Fruit fly (Drosophila melanogaster) whole organism, embryonic: ENCODE results near the gene Irk1.

Experiments used
- ATbp ChIP-seq: fragments of 200-800 bp; sonication (Bioruptor generic); optimal IDR thresholded peaks from 2 replicates; lab custom pipeline; 2017; ENCODE audit warnings: missing biosample characterization, mild to moderate bottlenecking, missing genetic modification characterization, missing genetic modification reagents
- CG1024 ChIP-seq: fragments of 200-800 bp; sonication (Bioruptor generic); IDR thresholded peaks from 2 replicates; pipeline ENCODE4 v1.3.6; 2022; ENCODE audit warnings: missing biosample characterization, missing genetic modification characterization
- CG10274 ChIP-seq: fragments of 200-800 bp; sonication (Bioruptor generic); optimal IDR thresholded peaks from 3 replicates; lab custom pipeline; 2017; ENCODE audit warnings: missing biosample characterization, mild to moderate bottlenecking, missing genetic modification characterization
- CG11398 ChIP-seq: fragments of 200-800 bp; sonication (Bioruptor generic); optimal IDR thresholded peaks from 2 replicates; lab custom pipeline; 2016; ENCODE audit warnings: missing biosample characterization, missing genetic modification characterization
- CG11723 ChIP-seq: fragments of 200-800 bp; sonication (Bioruptor generic); optimal IDR thresholded peaks from 2 replicates; lab custom pipeline; 2017; ENCODE audit warnings: missing biosample characterization, mild to moderate bottlenecking, missing genetic modification characterization
- CG12299 ChIP-seq: fragments of 200-800 bp; sonication (Bioruptor generic); optimal IDR thresholded peaks from 2 replicates; lab custom pipeline; 2018; ENCODE audit warnings: missing biosample characterization, mild to moderate bottlenecking, missing genetic modification characterization
- CG1233 ChIP-seq: fragments of 200-800 bp; sonication (Bioruptor generic); optimal IDR thresholded peaks from 4 replicates; lab custom pipeline; 2018; ENCODE audit warnings: missing biosample characterization, mild to moderate bottlenecking, missing genetic modification characterization
- CG12659 ChIP-seq: fragments of 200-800 bp; sonication (Bioruptor generic); optimal IDR thresholded peaks from 3 replicates; lab custom pipeline; 2017; ENCODE audit warnings: mild to moderate bottlenecking, missing biosample characterization, missing genetic modification reagents, missing genetic modification characterization
- CG15011 ChIP-seq: fragments of 200-800 bp; sonication (Bioruptor generic); optimal IDR thresholded peaks from 3 replicates; lab custom pipeline; 2018; ENCODE audit warnings: missing biosample characterization, mild to moderate bottlenecking, missing genetic modification characterization
- CG17359 ChIP-seq: fragments of 200-800 bp; sonication (Bioruptor generic); optimal IDR thresholded peaks from 3 replicates; lab custom pipeline; 2018; ENCODE audit warnings: missing biosample characterization, mild to moderate bottlenecking, missing genetic modification characterization, moderate library complexity
- CG1832 ChIP-seq: fragments of 200-800 bp; sonication (Bioruptor generic); optimal IDR thresholded peaks from 2 replicates; lab custom pipeline; 2017; ENCODE audit warnings: missing biosample characterization, mild to moderate bottlenecking, missing genetic modification characterization, inconsistent platforms
- CG32532 ChIP-seq: fragments of 200-800 bp; sonication (Bioruptor generic); IDR thresholded peaks from 2 replicates; pipeline ENCODE4 v1.3.6; 2022; ENCODE audit warnings: missing biosample characterization, missing genetic modification characterization
- CG4820 ChIP-seq: fragments of 200-800 bp; sonication (Bioruptor generic); optimal IDR thresholded peaks from 3 replicates; lab custom pipeline; 2016; ENCODE audit warnings: missing biosample characterization, missing genetic modification characterization
- CG4854 ChIP-seq: fragments of 200-800 bp; sonication (Bioruptor generic); optimal IDR thresholded peaks from 2 replicates; lab custom pipeline; 2016; ENCODE audit warnings: missing biosample characterization, missing genetic modification characterization, inconsistent platforms
- CG5953 ChIP-seq: fragments of 200-800 bp; sonication (Bioruptor generic); IDR thresholded peaks from 2 replicates; pipeline ENCODE4 v1.3.6; 2022; ENCODE audit warnings: missing biosample characterization, missing genetic modification characterization
- CG7372 ChIP-seq: fragments of 200-800 bp; sonication (Bioruptor generic); IDR thresholded peaks from 2 replicates; pipeline ENCODE4 v1.3.6; 2022; ENCODE audit warnings: missing biosample characterization, missing genetic modification characterization
- CHES-1-like ChIP-seq: fragments of 200-800 bp; sonication (Bioruptor generic); optimal IDR thresholded peaks from 2 replicates; lab custom pipeline; 2016; ENCODE audit warnings: missing biosample characterization, missing genetic modification characterization
- Dek ChIP-seq: fragments of 200-800 bp; sonication (Bioruptor generic); optimal IDR thresholded peaks from 3 replicates; lab custom pipeline; 2019; ENCODE audit warnings: missing biosample characterization, mild to moderate bottlenecking, missing genetic modification characterization, moderate library complexity
- Fer2 ChIP-seq: fragments of 200-800 bp; sonication (Bioruptor generic); optimal IDR thresholded peaks from 2 replicates; lab custom pipeline; 2018; ENCODE audit warnings: missing biosample characterization, mild to moderate bottlenecking, missing genetic modification characterization, moderate library complexity
- Hand ChIP-seq: fragments of 200-800 bp; sonication (Bioruptor generic); optimal IDR thresholded peaks from 2 replicates; lab custom pipeline; 2017; ENCODE audit warnings: mild to moderate bottlenecking, missing biosample characterization, missing genetic modification reagents, missing genetic modification characterization
- HmgZ ChIP-seq: fragments of 200-800 bp; sonication (Bioruptor generic); optimal IDR thresholded peaks from 2 replicates; lab custom pipeline; 2018; ENCODE audit warnings: missing biosample characterization, mild to moderate bottlenecking, missing genetic modification characterization
- Hmr ChIP-seq: fragments of 200-800 bp; sonication (Bioruptor generic); optimal IDR thresholded peaks from 3 replicates; lab custom pipeline; 2017; ENCODE audit warnings: mild to moderate bottlenecking, missing biosample characterization, missing genetic modification reagents, missing genetic modification characterization
- Hr39 ChIP-seq: fragments of >200 bp; optimal IDR thresholded peaks from 2 replicates; lab custom pipeline; 2017
- Med ChIP-seq: fragments of 200-800 bp; sonication (Bioruptor generic); peaks from one replicate; lab custom pipeline; 2016; ENCODE audit warnings: missing biosample characterization, missing genetic modification characterization, mild to moderate bottlenecking, inconsistent platforms, moderate library complexity
- Mes4 ChIP-seq: fragments of 200-800 bp; sonication (Bioruptor generic); optimal IDR thresholded peaks from 2 replicates; lab custom pipeline; 2016; ENCODE audit warnings: missing biosample characterization, missing genetic modification characterization
- NFAT ChIP-seq: fragments of 200-800 bp; sonication (Bioruptor generic); IDR thresholded peaks from 2 replicates; pipeline ENCODE4 v1.3.6; 2022; ENCODE audit warnings: missing biosample characterization, missing genetic modification characterization
- NfI ChIP-seq: fragments of 200-800 bp; sonication (Bioruptor generic); optimal IDR thresholded peaks from 3 replicates; lab custom pipeline; 2018; ENCODE audit warnings: missing biosample characterization, mild to moderate bottlenecking, missing genetic modification characterization, moderate library complexity
- Ravus ChIP-seq: fragments of 200-800 bp; sonication (Bioruptor generic); IDR thresholded peaks from 2 replicates; pipeline ENCODE4 v1.3.6; 2022; ENCODE audit warnings: missing biosample characterization, missing genetic modification characterization
- Six4 ChIP-seq: fragments of 200-800 bp; sonication (Bioruptor generic); optimal IDR thresholded peaks from 2 replicates; lab custom pipeline; 2016; ENCODE audit warnings: missing biosample characterization, missing genetic modification characterization
- bab2 ChIP-seq: fragments of 200-800 bp; sonication (Bioruptor generic); optimal IDR thresholded peaks from 2 replicates; lab custom pipeline; 2016; ENCODE audit warnings: missing biosample characterization, missing genetic modification characterization
- br ChIP-seq: fragments of >200 bp; optimal IDR thresholded peaks from 2 replicates; lab custom pipeline; 2017
- cad ChIP-seq: fragments of >200 bp; optimal IDR thresholded peaks from 2 replicates; lab custom pipeline; 2017; ENCODE audit warnings: missing biosample characterization, missing genetic modification characterization
- cato ChIP-seq: fragments of 200-800 bp; sonication (Bioruptor generic); optimal IDR thresholded peaks from 2 replicates; lab custom pipeline; 2016; ENCODE audit warnings: missing biosample characterization, missing genetic modification characterization, borderline replicate concordance
- da ChIP-seq: fragments of 200-800 bp; sonication (Bioruptor generic); optimal IDR thresholded peaks from 2 replicates; lab custom pipeline; 2016; ENCODE audit warnings: missing biosample characterization, missing genetic modification characterization
- eyg ChIP-seq: fragments of 200-800 bp; sonication (Bioruptor generic); optimal IDR thresholded peaks from 3 replicates; lab custom pipeline; 2016; ENCODE audit warnings: missing biosample characterization, missing genetic modification characterization
- fd3F ChIP-seq: fragments of 200-800 bp; sonication (Bioruptor generic); optimal IDR thresholded peaks from 2 replicates; lab custom pipeline; 2018; ENCODE audit warnings: missing biosample characterization, mild to moderate bottlenecking, missing genetic modification characterization, moderate library complexity
- gce ChIP-seq: fragments of 200-800 bp; sonication (Bioruptor generic); IDR thresholded peaks from 3 replicates; pipeline ENCODE4 v1.3.6; 2022; ENCODE audit warnings: missing biosample characterization, missing genetic modification characterization
- gcm2 ChIP-seq: fragments of 200-800 bp; sonication (Bioruptor generic); optimal IDR thresholded peaks from 2 replicates; lab custom pipeline; 2016; ENCODE audit warnings: missing biosample characterization, missing genetic modification characterization
- inv ChIP-seq: fragments of 200-800 bp; sonication (Bioruptor generic); IDR thresholded peaks from 2 replicates; pipeline ENCODE4 v1.3.6; 2022; ENCODE audit warnings: missing biosample characterization, missing genetic modification characterization; ENCODE audit not compliant: partially characterized antibody
- maf-S ChIP-seq: fragments of 200-800 bp; sonication (Bioruptor generic); optimal IDR thresholded peaks from 2 replicates; lab custom pipeline; 2016; ENCODE audit warnings: missing biosample characterization, missing genetic modification characterization
- nom ChIP-seq: fragments of 200-800 bp; sonication (Bioruptor generic); optimal IDR thresholded peaks from 2 replicates; lab custom pipeline; 2017; ENCODE audit warnings: missing biosample characterization, missing genetic modification characterization, mild to moderate bottlenecking, moderate library complexity, missing genetic modification reagents
- odd ChIP-seq: fragments of 200-800 bp; sonication (Bioruptor generic); optimal IDR thresholded peaks from 2 replicates; lab custom pipeline; 2017; ENCODE audit warnings: missing biosample characterization, mild to moderate bottlenecking, missing genetic modification characterization
- otp ChIP-seq: fragments of 200-800 bp; sonication (Bioruptor generic); IDR thresholded peaks from 3 replicates; pipeline ENCODE4, ENCODE4 v1.3.6; 2022; ENCODE audit warnings: missing biosample characterization, missing genetic modification characterization
- pzg ChIP-seq: fragments of 200-800 bp; sonication (Bioruptor generic); optimal IDR thresholded peaks from 3 replicates; lab custom pipeline; 2018; ENCODE audit warnings: missing biosample characterization, mild to moderate bottlenecking, missing genetic modification characterization, moderate library complexity
- slou ChIP-seq: fragments of 200-800 bp; sonication (Bioruptor generic); optimal IDR thresholded peaks from 3 replicates; lab custom pipeline; 2016; ENCODE audit warnings: missing biosample characterization, missing genetic modification characterization
- stwl ChIP-seq: fragments of 200-800 bp; sonication (Bioruptor generic); optimal IDR thresholded peaks from 3 replicates; lab custom pipeline; 2018; ENCODE audit warnings: missing biosample characterization, mild to moderate bottlenecking, missing genetic modification characterization, moderate library complexity
- ttk ChIP-seq: fragments of 200-800 bp; sonication (Bioruptor generic); IDR thresholded peaks from 2 replicates; pipeline ENCODE4 v2.1.2; 2022; ENCODE audit warnings: missing biosample characterization, missing genetic modification characterization
- tup ChIP-seq: fragments of 200-800 bp; sonication (Bioruptor generic); optimal IDR thresholded peaks from 2 replicates; lab custom pipeline; 2016; ENCODE audit warnings: missing biosample characterization, mild to moderate bottlenecking, missing genetic modification characterization, moderate library complexity
- unpg ChIP-seq: fragments of 200-800 bp; sonication (Bioruptor generic); optimal IDR thresholded peaks from 3 replicates; lab custom pipeline; 2018; ENCODE audit warnings: missing biosample characterization, mild to moderate bottlenecking, missing genetic modification characterization, moderate library complexity
- usp ChIP-seq: fragments of >200 bp; optimal IDR thresholded peaks from 2 replicates; lab custom pipeline; 2017; ENCODE audit warnings: missing biosample characterization, missing genetic modification characterization
- zf30C ChIP-seq: fragments of 200-800 bp; sonication (Bioruptor generic); optimal IDR thresholded peaks from 3 replicates; lab custom pipeline; 2018; ENCODE audit warnings: missing biosample characterization, mild to moderate bottlenecking, missing genetic modification characterization

The Irk1 gene

dm6 chr3R:23176445-23177087, 8.4 kb downstream of the Irk1 start (continued):
- no peak for TF ChIP-seq cato (GFP tag; lab: Kevin White, UChicago)
- TF ChIP-seq fd3F (GFP tag; lab: Kevin White, UChicago) = no peak
- peak; percentile 36 for TF ChIP-seq Fer2 (tag; lab: Kevin White, UChicago)
- TF ChIP-seq CG10274 (GFP tag; lab: Kevin White, UChicago) = no peak
- 0 out of 2 replicates have a peak, but pooled peaks have one; percentile 26 for TF ChIP-seq CG1024 (GFP tag; lab: Robert Waterston, UW)
- no peak for TF ChIP-seq stwl (tag; lab: Kevin White, UChicago)
- peak; percentile 23 for TF ChIP-seq CG15011
- TF ChIP-seq CG12659 = peak; percentile 35
- peak; percentile 46 for TF ChIP-seq bab2 (GFP tag; lab: Kevin White, UChicago)
- peak; percentile 51 for TF ChIP-seq odd (GFP tag; lab: Kevin White, UChicago)
- peak; percentile 55; the same call in 2 of the 3 replicates for TF ChIP-seq otp
- no peak for TF ChIP-seq Mes4 (GFP tag; lab: Kevin White, UChicago)
- no peak for TF ChIP-seq CG5953 (GFP tag; lab: Robert Waterston, UW)
- no peak for TF ChIP-seq CG4820
- TF ChIP-seq gce = peak; percentile 58; the same call in 1 of the 3 replicates
- TF ChIP-seq CG7372 = no peak
- TF ChIP-seq gcm2 = no peak
- no peak for TF ChIP-seq usp (GFP tag; lab: Kevin White, UChicago)
- no peak for TF ChIP-seq Ravus (GFP tag; lab: Robert Waterston, UW)
- TF ChIP-seq CG1233 = peak; percentile 59
- TF ChIP-seq br (lab: Kevin White, UChicago) = no peak
- TF ChIP-seq CG11398 (GFP tag; lab: Kevin White, UChicago) = peak; percentile 50
- no peak for TF ChIP-seq CG1832 (GFP tag; lab: Kevin White, UChicago)
- no peak for TF ChIP-seq CG4854 (GFP tag; lab: Kevin White, UChicago)
- TF ChIP-seq Dek (tag; lab: Kevin White, UChicago) = peak; percentile 20
- no peak for TF ChIP-seq inv (GFP tag; lab: Robert Waterston, UW)
- peak; percentile 24 for TF ChIP-seq tup (GFP tag; lab: Kevin White, UChicago)
- TF ChIP-seq pzg (GFP tag; lab: Kevin White, UChicago) = peak; percentile 1
- TF ChIP-seq eyg (GFP tag; lab: Kevin White, UChicago) = peak; percentile 71
- TF ChIP-seq ttk = peak; percentile 7; the same call in 1 of the 2 replicates
- no peak for TF ChIP-seq Six4 (GFP tag; lab: Kevin White, UChicago)
- TF ChIP-seq CG17359 (tag; lab: Kevin White, UChicago) = peak; percentile 47
- TF ChIP-seq zf30C (GFP tag; lab: Kevin White, UChicago) = no peak
- TF ChIP-seq slou = peak; percentile 30
- TF ChIP-seq nom (GFP tag; lab: Kevin White, UChicago) = peak; percentile 9
- TF ChIP-seq NfI = peak; percentile 25
- TF ChIP-seq da (GFP tag; lab: Kevin White, UChicago) = no peak
- TF ChIP-seq maf-S (GFP tag; lab: Kevin White, UChicago) = no peak
- peak; percentile 23 for TF ChIP-seq CG11723
- peak; percentile 20 for TF ChIP-seq Hand (GFP tag; lab: Kevin White, UChicago)
- peak; percentile 10 for TF ChIP-seq unpg (GFP tag; lab: Kevin White, UChicago)
- peak; percentile 73 for TF ChIP-seq ATbp (GFP tag; lab: Kevin White, UChicago)
- TF ChIP-seq CHES-1-like (GFP tag; lab: Kevin White, UChicago) = peak; percentile 54
- TF ChIP-seq CG32532 (GFP tag; lab: Robert Waterston, UW) = peak; percentile 5; the same call in 1 of the 2 replicates
- TF ChIP-seq Med (GFP tag; lab: Kevin White, UChicago) = peak; percentile 97
- peak; percentile 87 for TF ChIP-seq Hmr (GFP tag; lab: Kevin White, UChicago)
- TF ChIP-seq cad (GFP tag; lab: Kevin White, UChicago) = no peak
- no peak for TF ChIP-seq Hr39 (lab: Kevin White, UChicago)
- TF ChIP-seq HmgZ = peak; percentile 46
- no peak for TF ChIP-seq NFAT (GFP tag; lab: Robert Waterston, UW)
- peak; percentile 18 for TF ChIP-seq CG12299 (tag; lab: Kevin White, UChicago)
